Fruit fly (Drosophila melanogaster) Kc167 (cell line): ENCODE data around the gene MCU.

Source experiments
- Myc ChIP-seq: fragments of >200 bp; optimal IDR thresholded peaks from 2 replicates; lab custom pipeline; 2017; ENCODE audit warnings: missing external identifiers
- h ChIP-seq: fragments of >200 bp; optimal IDR thresholded peaks from 3 replicates; lab custom pipeline; 2018; ENCODE audit warnings: missing external identifiers
- insv ChIP-seq: fragments of >200 bp; optimal IDR thresholded peaks from 3 replicates; lab custom pipeline; 2018; ENCODE audit warnings: missing external identifiers
- psq ChIP-seq: fragments of >200 bp; optimal IDR thresholded peaks from 2 replicates; lab custom pipeline; 2017; ENCODE audit warnings: missing external identifiers
- ttk ChIP-seq: sonication (Bioruptor generic); optimal IDR thresholded peaks from 2 replicates; lab custom pipeline; 2017; ENCODE audit warnings: missing external identifiers

dm6 chr3L:6608884-6609552 lies 58.5 kb downstream of the MCU start, which contains the start of gene axed:
- TF ChIP-seq Myc (lab: Kevin White, UChicago) (no peak), h (lab: Kevin White, UChicago) (no peak), ttk (no peak), psq (no peak), insv (lab: Kevin White, UChicago) (no peak)
